Fruit fly (Drosophila melanogaster): ENCODE data around the gene PpV.

Gene PpV

dm6 chrX:6352769-6353612 is 19.7 kb downstream of the PpV start:
- TF ChIP-seq CTCF (optimal IDR thresholded peaks at IDR 0.05), result no peak
- no peak for TF ChIP-seq CG8478 (optimal IDR thresholded peaks at IDR 0.05)

DNA sequence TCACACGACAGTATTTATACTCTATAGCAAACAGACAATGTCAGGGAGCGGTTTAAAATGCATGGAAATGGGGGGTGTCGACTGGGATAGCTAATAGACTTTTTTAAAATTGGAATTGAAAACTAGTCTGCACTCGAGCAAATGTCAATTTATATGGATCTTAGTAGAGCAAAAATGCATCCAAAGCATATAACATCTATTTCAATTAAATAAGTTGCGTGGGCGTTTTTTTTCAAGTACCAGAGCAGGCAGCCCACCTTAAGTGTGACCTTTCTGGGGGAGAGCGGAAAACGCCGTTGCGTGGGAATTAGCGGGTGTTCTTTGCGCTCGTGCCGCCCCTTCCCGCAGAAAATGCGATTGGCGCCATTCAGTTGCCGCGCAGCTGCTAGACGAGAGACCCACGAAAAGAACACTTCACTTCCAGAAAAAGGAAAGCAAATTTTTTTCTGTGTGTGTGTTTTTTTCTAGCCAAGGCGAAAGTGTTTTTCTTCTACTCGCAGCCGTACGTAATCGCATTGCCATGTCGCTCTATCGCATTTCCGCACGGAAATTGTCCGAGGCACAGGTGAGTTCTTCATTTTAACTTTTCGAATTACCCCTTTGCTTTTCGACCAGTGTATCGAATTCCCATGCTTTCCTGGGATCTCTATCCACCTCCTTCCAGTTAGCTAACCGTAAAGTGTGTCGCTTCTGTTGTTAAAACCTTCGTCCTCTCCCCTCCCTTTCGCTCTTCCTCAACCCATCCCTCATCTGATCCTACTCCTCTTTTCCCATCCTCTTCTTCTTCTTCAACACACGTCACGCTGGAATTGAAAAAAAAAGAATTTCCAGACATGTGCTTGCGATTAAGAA is 20.6 kb downstream of the PpV start:
- no peak for TF ChIP-seq CG8478 (optimal IDR thresholded peaks at IDR 0.05)

- TF ChIP-seq CTCF (optimal IDR thresholded peaks at IDR 0.05) (no peak), CG8478 (optimal IDR thresholded peaks at IDR 0.05) (no peak)
Measured at dm6 chrX:6350213-6350679, 22.5 kb downstream of the PpV start, which contains the start of the genes ND-B16.6 and kdn. Gene ND-B16.6, minus strand, starts transcription at chrX:6350401. Gene kdn, plus strand, starts transcription at chrX:6350629.

- TF ChIP-seq CG8478 (optimal IDR thresholded peaks at IDR 0.05) (no peak), CTCF (optimal IDR thresholded peaks at IDR 0.05) (no peak)
Measured at dm6 chrX:6349231-6349630, 23.5 kb downstream of the PpV start.

DNA sequence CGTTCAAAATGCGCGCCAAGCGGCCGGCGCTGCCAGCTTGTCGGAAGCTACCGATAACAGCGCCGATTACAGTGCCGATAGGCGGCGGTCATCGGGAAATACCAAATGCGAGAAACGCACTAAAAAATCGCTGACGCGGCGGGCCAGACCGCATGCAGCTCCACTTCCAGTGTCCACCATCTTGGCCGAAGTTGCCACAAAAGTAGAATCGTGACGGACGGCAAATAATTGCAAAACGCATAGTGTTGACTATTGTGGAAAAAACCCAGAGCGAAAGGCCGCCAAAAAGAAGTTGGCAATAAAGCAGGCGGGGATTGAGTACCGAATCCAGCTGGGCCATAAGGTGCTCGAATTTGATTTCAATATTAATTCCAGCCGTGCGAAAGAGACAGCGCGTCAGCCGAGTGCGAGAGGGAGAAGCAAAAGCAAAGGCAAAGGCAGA is 25.8 kb downstream of the PpV start, which contains the start of gene CG3847:
Gene CG3847, plus strand, starts transcription at position 178 of the 442 bp plus-strand sequence.
- peak in 1 of 2 experiments; percentile 56 for TF ChIP-seq CTCF (optimal IDR thresholded peaks at IDR 0.05)
- TF ChIP-seq CG8478 (optimal IDR thresholded peaks at IDR 0.05), result no peak

DNA sequence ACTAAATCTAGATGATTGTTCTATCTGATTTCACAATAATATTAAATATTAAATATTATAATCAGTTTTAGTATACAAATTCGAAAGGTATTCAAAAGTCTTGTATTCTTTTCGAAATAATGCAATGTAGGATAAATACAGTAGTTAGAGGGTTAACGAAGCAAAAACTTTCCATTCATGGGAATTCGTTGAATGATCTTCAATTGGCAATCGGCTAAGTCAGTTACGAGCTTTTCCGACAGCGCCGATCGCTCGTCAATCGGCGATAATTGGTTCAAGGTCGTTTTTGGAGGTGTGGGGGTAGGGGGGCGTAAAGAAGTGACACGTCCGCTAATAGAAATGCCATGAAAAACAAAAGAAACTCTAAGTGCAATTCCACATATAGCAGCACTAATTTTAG is 26.6 kb downstream of the PpV start:
- no peak for TF ChIP-seq CG8478 (optimal IDR thresholded peaks at IDR 0.05)
- no peak for TF ChIP-seq CTCF (optimal IDR thresholded peaks at IDR 0.05)

- TF ChIP-seq CTCF (optimal IDR thresholded peaks at IDR 0.05) (no peak), CG8478 (optimal IDR thresholded peaks at IDR 0.05) (no peak)
Measured at dm6 chrX:6344538-6345074, 28.1 kb downstream of the PpV start.

- TF ChIP-seq CTCF (optimal IDR thresholded peaks at IDR 0.05) (no peak), CG8478 (optimal IDR thresholded peaks at IDR 0.05) (no peak)
Measured at dm6 chrX:6343786-6344537, 28.8 kb downstream of the PpV start.

- TF ChIP-seq CTCF (optimal IDR thresholded peaks at IDR 0.05) (no peak), CG8478 (optimal IDR thresholded peaks at IDR 0.05) (no peak)
Measured at dm6 chrX:6343323-6343722, 29.4 kb downstream of the PpV start.

dm6 chrX:6341678-6342077 is 31.0 kb downstream of the PpV start:
- TF ChIP-seq CTCF (optimal IDR thresholded peaks at IDR 0.05) (no peak), CG8478 (optimal IDR thresholded peaks at IDR 0.05) (no peak)

DNA sequence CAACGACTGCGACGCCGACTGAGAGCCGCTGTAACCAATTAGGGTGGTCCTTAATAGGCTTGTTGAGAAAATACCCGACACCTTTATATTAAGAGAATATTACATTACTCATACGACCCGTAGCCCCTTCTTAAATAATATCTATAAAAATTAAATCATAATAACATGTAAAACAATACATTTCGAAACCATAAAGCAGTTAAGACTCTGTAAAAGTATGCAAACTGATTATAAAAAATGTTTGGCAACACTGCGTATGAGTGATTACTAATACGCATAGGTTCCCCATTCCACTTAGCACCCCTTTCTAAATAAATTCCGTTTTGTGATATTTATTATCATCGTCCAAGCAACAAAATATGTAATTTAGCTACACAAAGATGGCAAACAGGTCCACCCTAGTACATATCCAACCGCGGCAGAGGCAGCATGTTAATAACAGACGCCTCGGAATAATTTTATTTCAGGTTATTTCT is 32.1 kb downstream of the PpV start:
- TF ChIP-seq CTCF (optimal IDR thresholded peaks at IDR 0.05) (no peak), CG8478 (optimal IDR thresholded peaks at IDR 0.05) (no peak)

DNA sequence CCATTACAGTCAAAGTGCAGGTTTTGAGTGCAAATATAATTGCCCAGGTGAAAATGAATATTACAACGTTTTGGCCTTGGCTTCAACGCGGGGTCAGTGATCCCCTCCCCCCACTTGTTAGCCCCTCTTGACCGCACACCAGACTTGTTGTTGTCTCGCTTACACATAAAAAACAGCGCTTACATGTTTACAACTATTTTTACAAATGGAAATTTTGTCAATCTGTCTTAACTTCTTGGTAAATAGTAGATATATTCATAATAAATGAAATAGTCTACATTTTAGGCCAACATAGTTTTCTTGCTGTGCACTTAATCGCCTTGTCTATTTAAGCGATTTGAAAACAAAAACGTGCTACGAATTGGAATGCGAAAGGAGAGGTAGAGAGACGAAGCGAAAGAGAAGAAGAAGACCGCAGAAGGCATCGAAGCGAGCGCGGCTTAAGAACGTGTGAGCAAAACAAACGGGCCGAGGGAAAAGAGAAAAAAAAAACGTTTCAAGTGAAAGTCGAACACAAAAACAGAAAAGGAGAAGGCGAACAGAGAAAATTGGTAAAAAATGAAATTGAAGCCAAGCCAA is 32.7 kb downstream of the PpV start:
- no peak for TF ChIP-seq CG8478 (optimal IDR thresholded peaks at IDR 0.05)
- no peak for TF ChIP-seq CTCF (optimal IDR thresholded peaks at IDR 0.05)

DNA sequence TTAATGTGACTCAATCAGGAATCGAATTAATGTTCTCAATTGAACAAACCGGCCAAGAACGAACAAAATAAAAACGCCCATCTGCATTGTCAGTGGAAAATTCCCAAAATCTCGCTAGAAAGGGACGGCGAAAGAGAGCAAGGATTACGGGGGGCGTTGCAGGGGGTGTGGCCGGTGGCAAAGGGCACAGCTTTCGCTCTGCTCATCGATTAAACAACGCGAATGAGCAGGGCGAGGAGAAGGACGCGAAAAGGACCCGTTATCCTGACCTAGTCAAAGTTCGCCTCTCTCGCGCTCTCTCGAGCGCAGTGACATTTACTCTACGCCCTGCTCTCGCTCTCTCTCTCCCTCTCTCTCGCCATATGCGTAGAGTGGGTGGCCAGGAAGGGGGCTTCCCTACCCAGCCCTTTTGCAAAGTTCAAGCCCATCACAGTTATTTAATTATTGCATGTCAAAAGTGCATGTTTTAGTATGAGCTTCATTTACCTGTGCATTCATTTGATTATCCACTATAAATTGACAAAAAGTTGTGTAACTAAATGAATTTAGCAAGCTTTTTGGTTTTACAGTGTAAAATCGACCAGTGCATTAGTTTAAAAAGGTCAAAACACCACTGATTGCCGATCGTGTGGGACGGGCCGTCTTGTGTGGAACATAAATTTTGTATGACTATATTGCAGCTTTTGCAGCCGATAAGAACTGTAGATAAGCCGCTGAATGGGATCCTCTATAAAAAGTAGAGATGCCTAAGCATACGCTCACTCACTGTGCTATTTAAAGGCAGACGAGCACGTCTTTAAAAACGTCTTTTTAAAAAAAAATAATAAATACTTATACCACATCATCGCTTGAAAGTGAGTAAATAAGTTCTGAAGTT is 33.7 kb downstream of the PpV start:
- TF ChIP-seq CG8478 (optimal IDR thresholded peaks at IDR 0.05) (no peak), CTCF (optimal IDR thresholded peaks at IDR 0.05) (no peak)
